Fruit fly (Drosophila melanogaster) whole organism, embryonic: ENCODE data around the gene CheB38c.

Experiments
- Bteb2 ChIP-seq: fragments of 200-800 bp; sonication (Bioruptor generic); optimal IDR thresholded peaks from 2 replicates; lab custom pipeline; 2016; ENCODE audit warnings: missing biosample characterization, missing genetic modification characterization
- CG11085 ChIP-seq: fragments of 200-800 bp; sonication (Bioruptor generic); IDR thresholded peaks from 2 replicates; pipeline ENCODE4 v1.3.6; 2022; ENCODE audit warnings: missing biosample characterization, missing genetic modification characterization
- CG11247 ChIP-seq: fragments of 200-800 bp; sonication (Bioruptor generic); IDR thresholded peaks from 2 replicates; pipeline ENCODE4 v1.3.6; 2022; ENCODE audit warnings: missing biosample characterization, missing genetic modification characterization
- CG11560 ChIP-seq: fragments of 200-800 bp; sonication (Bioruptor generic); IDR thresholded peaks from 3 replicates; pipeline ENCODE4 v1.3.6; 2022; ENCODE audit warnings: missing biosample characterization, missing genetic modification characterization
- CG12071 ChIP-seq: fragments of 200-800 bp; sonication (Bioruptor generic); optimal IDR thresholded peaks from 3 replicates; lab custom pipeline; 2018; ENCODE audit warnings: missing biosample characterization, mild to moderate bottlenecking, missing genetic modification characterization
- CG12299 ChIP-seq: fragments of 200-800 bp; sonication (Bioruptor generic); optimal IDR thresholded peaks from 2 replicates; lab custom pipeline; 2018; ENCODE audit warnings: missing biosample characterization, mild to moderate bottlenecking, missing genetic modification characterization
- CG13624 ChIP-seq: fragments of 200-800 bp; sonication (Bioruptor generic); optimal IDR thresholded peaks from 2 replicates; lab custom pipeline; 2016; ENCODE audit warnings: missing biosample characterization, missing genetic modification characterization
- CG17359 ChIP-seq: fragments of 200-800 bp; sonication (Bioruptor generic); optimal IDR thresholded peaks from 3 replicates; lab custom pipeline; 2018; ENCODE audit warnings: missing biosample characterization, mild to moderate bottlenecking, missing genetic modification characterization, moderate library complexity
- CG17568 ChIP-seq: fragments of 200-800 bp; sonication (Bioruptor generic); optimal IDR thresholded peaks from 2 replicates; lab custom pipeline; 2018; ENCODE audit warnings: missing biosample characterization, mild to moderate bottlenecking, missing genetic modification characterization, moderate library complexity
- CG17612 ChIP-seq: fragments of 200-800 bp; sonication (Bioruptor generic); IDR thresholded peaks from 2 replicates; pipeline ENCODE4 v1.3.6; 2022; ENCODE audit warnings: missing biosample characterization, missing genetic modification characterization
- CG1832 ChIP-seq: fragments of 200-800 bp; sonication (Bioruptor generic); optimal IDR thresholded peaks from 2 replicates; lab custom pipeline; 2017; ENCODE audit warnings: missing biosample characterization, mild to moderate bottlenecking, missing genetic modification characterization, inconsistent platforms
- CG18619 ChIP-seq: fragments of 200-800 bp; sonication (Bioruptor generic); optimal IDR thresholded peaks from 3 replicates; lab custom pipeline; 2017; ENCODE audit warnings: missing biosample characterization, mild to moderate bottlenecking, missing genetic modification characterization
- CG2202 ChIP-seq: fragments of 200-800 bp; sonication (Bioruptor generic); optimal IDR thresholded peaks from 2 replicates; lab custom pipeline; 2018; ENCODE audit warnings: missing biosample characterization, mild to moderate bottlenecking, missing genetic modification characterization
- CG30020 ChIP-seq: fragments of 200-800 bp; optimal IDR thresholded peaks from 2 replicates; lab custom pipeline; 2019; ENCODE audit warnings: missing biosample characterization, mild to moderate bottlenecking, missing genetic modification characterization, moderate library complexity
- CG30431 ChIP-seq: fragments of 200-800 bp; sonication (Bioruptor generic); optimal IDR thresholded peaks from 2 replicates; lab custom pipeline; 2017; ENCODE audit warnings: missing biosample characterization, missing genetic modification characterization
- CG3065 ChIP-seq: fragments of 200-800 bp; sonication (Bioruptor generic); optimal IDR thresholded peaks from 2 replicates; lab custom pipeline; 2016; ENCODE audit warnings: missing biosample characterization, missing genetic modification characterization
- CG32772 ChIP-seq: fragments of 200-800 bp; sonication (Bioruptor generic); IDR thresholded peaks from 2 replicates; pipeline ENCODE4 v1.3.6; 2022; ENCODE audit warnings: missing biosample characterization, missing genetic modification characterization
- CG4730 ChIP-seq: fragments of 200-800 bp; sonication (Bioruptor generic); IDR thresholded peaks from 2 replicates; pipeline ENCODE4 v1.3.6; 2022; ENCODE audit warnings: missing biosample characterization, missing genetic modification characterization
- CG9932 ChIP-seq: fragments of 200-800 bp; sonication (Bioruptor generic); IDR thresholded peaks from 2 replicates; pipeline ENCODE4 v1.3.6; 2022; ENCODE audit warnings: missing biosample characterization, missing genetic modification characterization
- CkIIα-i1 ChIP-seq: fragments of 200-800 bp; sonication (Bioruptor generic); IDR thresholded peaks from 2 replicates; pipeline ENCODE4 v1.3.6; 2022; ENCODE audit warnings: missing biosample characterization, missing genetic modification characterization
- GATAe ChIP-seq: fragments of 200-800 bp; sonication (Bioruptor generic); conservative IDR thresholded peaks from 2 replicates; pipeline ENCODE4 v1.3.6; 2022; ENCODE audit warnings: missing biosample characterization, missing genetic modification characterization
- Hmx ChIP-seq: fragments of 200-800 bp; sonication (Bioruptor generic); optimal IDR thresholded peaks from 2 replicates; lab custom pipeline; 2016; ENCODE audit warnings: missing biosample characterization, missing genetic modification characterization
- Hr3 ChIP-seq: fragments of 200-800 bp; sonication (Bioruptor generic); optimal IDR thresholded peaks from 3 replicates; lab custom pipeline; 2016; ENCODE audit warnings: missing biosample characterization, missing genetic modification characterization
- Hr78 ChIP-seq, 2 experiments: fragments of 200-800 bp in 1 of 2; fragments of >200 bp in 1 of 2; sonication (Bioruptor generic) in 1 of 2; optimal IDR thresholded peaks; 2 replicates each; lab custom pipeline; 2017 to 2019; ENCODE audit warnings: missing biosample characterization in 2 of 2, missing genetic modification characterization in 2 of 2, mild to moderate bottlenecking in 1 of 2, moderate library complexity in 1 of 2
- MTF-1 ChIP-seq: fragments of 200-800 bp; sonication (Bioruptor generic); optimal IDR thresholded peaks from 2 replicates; lab custom pipeline; 2018; ENCODE audit warnings: missing biosample characterization, mild to moderate bottlenecking, missing genetic modification characterization, borderline replicate concordance
- Mes4 ChIP-seq: fragments of 200-800 bp; sonication (Bioruptor generic); optimal IDR thresholded peaks from 2 replicates; lab custom pipeline; 2016; ENCODE audit warnings: missing biosample characterization, missing genetic modification characterization
- Mrtf ChIP-seq: fragments of 200-800 bp; sonication (Bioruptor generic); IDR thresholded peaks from 3 replicates; pipeline ENCODE4 v1.3.6; 2022; ENCODE audit warnings: missing biosample characterization, missing genetic modification characterization
- Ptx1 ChIP-seq: fragments of 200-800 bp; sonication (Bioruptor generic); IDR thresholded peaks from 2 replicates; pipeline ENCODE4 v1.3.6; 2022; ENCODE audit warnings: missing biosample characterization, missing genetic modification characterization
- Sox102F ChIP-seq: fragments of 200-800 bp; sonication (Bioruptor generic); optimal IDR thresholded peaks from 2 replicates; lab custom pipeline; 2018; ENCODE audit warnings: missing biosample characterization, mild to moderate bottlenecking, missing genetic modification characterization, moderate library complexity
- Sry-β ChIP-seq: fragments of 200-800 bp; sonication (Bioruptor generic); optimal IDR thresholded peaks from 2 replicates; lab custom pipeline; 2018; ENCODE audit warnings: missing biosample characterization, mild to moderate bottlenecking, missing genetic modification characterization, moderate library complexity
- Ssrp ChIP-seq: fragments of 200-800 bp; sonication (Bioruptor generic); optimal IDR thresholded peaks from 2 replicates; lab custom pipeline; 2018; ENCODE audit warnings: missing biosample characterization, mild to moderate bottlenecking, missing genetic modification characterization, moderate library complexity
- TFAM ChIP-seq: fragments of 200-800 bp; sonication (Bioruptor generic); optimal IDR thresholded peaks from 2 replicates; lab custom pipeline; 2017; ENCODE audit warnings: missing biosample characterization, missing genetic modification characterization, inconsistent platforms
- Usf ChIP-seq: fragments of 200-800 bp; sonication (Bioruptor generic); optimal IDR thresholded peaks from 2 replicates; lab custom pipeline; 2017; ENCODE audit warnings: missing genotype, missing biosample characterization, missing genetic modification characterization
- chn ChIP-seq: fragments of 200-800 bp; sonication (Bioruptor generic); optimal IDR thresholded peaks from 2 replicates; lab custom pipeline; 2016; ENCODE audit warnings: missing biosample characterization, missing genetic modification characterization
- crol ChIP-seq: fragments of 200-800 bp; sonication (Bioruptor generic); IDR thresholded peaks from 2 replicates; pipeline ENCODE4 v1.3.6; 2022; ENCODE audit warnings: missing biosample characterization, missing genetic modification characterization
- emc ChIP-seq: fragments of 200-800 bp; sonication (Bioruptor generic); optimal IDR thresholded peaks from 2 replicates; lab custom pipeline; 2016; ENCODE audit warnings: missing biosample characterization, missing genetic modification characterization
- exex ChIP-seq: fragments of 200-800 bp; sonication (Bioruptor generic); optimal IDR thresholded peaks from 4 replicates; lab custom pipeline; 2018; ENCODE audit warnings: missing biosample characterization, mild to moderate bottlenecking, missing genetic modification characterization, moderate library complexity
- fru ChIP-seq: fragments of >200 bp; optimal IDR thresholded peaks from 2 replicates; lab custom pipeline; 2017
- grn ChIP-seq: fragments of 200-800 bp; sonication (Bioruptor generic); optimal IDR thresholded peaks from 3 replicates; lab custom pipeline; 2017; ENCODE audit warnings: missing biosample characterization, missing genetic modification characterization
- gsb-n ChIP-seq: fragments of 200-800 bp; sonication (Bioruptor generic); optimal IDR thresholded peaks from 3 replicates; lab custom pipeline; 2018; ENCODE audit warnings: missing biosample characterization, mild to moderate bottlenecking, missing genetic modification characterization
- hth ChIP-seq: fragments of >200 bp; optimal IDR thresholded peaks from 2 replicates; lab custom pipeline; 2017; ENCODE audit warnings: inconsistent platforms
- luna ChIP-seq: fragments of 200-800 bp; sonication (Bioruptor generic); optimal IDR thresholded peaks from 2 replicates; lab custom pipeline; 2016; ENCODE audit warnings: missing biosample characterization, missing genetic modification characterization
- mirr ChIP-seq: fragments of 200-800 bp; sonication (Bioruptor generic); optimal IDR thresholded peaks from 3 replicates; lab custom pipeline; 2018; ENCODE audit warnings: missing biosample characterization, mild to moderate bottlenecking, missing genetic modification characterization
- p53 ChIP-seq: fragments of 200-800 bp; sonication (Bioruptor generic); optimal IDR thresholded peaks from 2 replicates; lab custom pipeline; 2016; ENCODE audit warnings: missing biosample characterization, missing genetic modification characterization
- pan ChIP-seq, 4 experiments: fragments of >200 bp in 3 of 4; fragments of 200-800 bp in 1 of 4; sonication (Bioruptor generic) in 1 of 4; optimal IDR thresholded peaks in 3 of 4; IDR thresholded peaks in 1 of 4; 2 replicates each; pipeline versions ENCODE4 v1.3.6 to Lab custom; 2017 to 2022; ENCODE audit warnings: missing biosample characterization in 2 of 4, missing genetic modification characterization in 2 of 4, mixed read lengths in 1 of 4
- slbo ChIP-seq: fragments of 200-800 bp; sonication (Bioruptor generic); IDR thresholded peaks from 2 replicates; pipeline ENCODE4 v1.3.6; 2022; ENCODE audit warnings: missing biosample characterization, missing genetic modification characterization
- sob ChIP-seq: fragments of 200-800 bp; sonication (Bioruptor generic); IDR thresholded peaks from 2 replicates; pipeline ENCODE4 v1.3.6; 2022; ENCODE audit warnings: missing biosample characterization, missing genetic modification characterization
- sug ChIP-seq: fragments of 200-800 bp; optimal IDR thresholded peaks from 2 replicates; lab custom pipeline; 2019; ENCODE audit warnings: missing biosample characterization, mild to moderate bottlenecking, missing genetic modification characterization, moderate library complexity
- vfl ChIP-seq: fragments of 200-800 bp; sonication (Bioruptor generic); optimal IDR thresholded peaks from 2 replicates; lab custom pipeline; 2016; ENCODE audit warnings: missing biosample characterization, missing genetic modification characterization

Gene CheB38c

DNA sequence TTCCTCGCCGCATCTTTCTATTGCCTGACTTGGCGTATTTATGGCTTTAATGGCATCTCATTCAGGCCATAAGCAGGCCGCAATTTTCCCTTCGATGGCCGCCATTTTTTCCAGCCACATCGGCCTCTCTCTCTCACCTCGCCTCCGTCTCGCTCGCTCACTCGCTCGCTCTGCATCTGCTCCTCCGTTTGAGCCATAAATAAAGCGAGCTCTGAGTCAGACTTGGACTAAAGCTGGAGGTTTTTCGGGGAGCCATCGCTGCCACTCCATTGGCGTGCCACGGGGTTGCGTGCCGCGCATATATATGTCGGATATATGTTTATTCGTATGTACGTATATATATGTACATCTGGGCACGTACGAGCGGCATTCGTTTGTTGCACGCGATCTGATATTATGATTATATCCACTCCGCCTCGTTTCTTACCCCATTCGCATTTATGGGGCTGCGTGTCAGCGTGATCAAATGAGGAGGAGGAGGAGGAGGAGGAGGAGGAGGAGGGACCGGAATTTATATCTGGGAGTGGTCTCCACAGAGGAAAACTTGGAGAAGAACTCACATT is 43.6 kb downstream of the CheB38c start (continued):
- TF ChIP-seq fru (lab: Kevin White, UChicago) (no peak), slbo (GFP tag; lab: Robert Waterston, UW) (no peak), CG30020 (tag; lab: Kevin White, UChicago) (no peak), CG13624 (GFP tag; lab: Kevin White, UChicago) (no peak), Usf (GFP tag; lab: Kevin White, UChicago) (no peak), MTF-1 (GFP tag; lab: Kevin White, UChicago) (no peak), CG17359 (tag; lab: Kevin White, UChicago) (no peak), CG30431 (GFP tag; lab: Kevin White, UChicago) (no peak), Mes4 (no peak), Hr3 (GFP tag; lab: Kevin White, UChicago) (no peak), CG12299 (tag; lab: Kevin White, UChicago) (no peak), CG1832 (GFP tag; lab: Kevin White, UChicago) (peak; percentile 71), Mrtf (GFP tag; lab: Robert Waterston, UW) (no peak), CG11560 (tag; lab: Robert Waterston, UW) (no peak), CG2202 (tag; lab: Kevin White, UChicago) (no peak), Sox102F (GFP tag; lab: Kevin White, UChicago) (no peak), CG3065 (GFP tag; lab: Kevin White, UChicago) (no peak), p53 (GFP tag; lab: Kevin White, UChicago) (no peak), luna (GFP tag; lab: Kevin White, UChicago) (no peak), Sry-β (GFP tag; lab: Kevin White, UChicago) (no peak), CG12071 (GFP tag; lab: Kevin White, UChicago) (no peak), gsb-n (no peak), Hmx (no peak), mirr (GFP tag; lab: Kevin White, UChicago) (no peak), vfl (GFP tag; lab: Kevin White, UChicago) (no peak), Ssrp (tag; lab: Kevin White, UChicago) (no peak), Ptx1 (GFP tag; lab: Robert Waterston, UW) (no peak), CG17568 (GFP tag; lab: Kevin White, UChicago) (no peak), chn (no peak), CG32772 (GFP tag; lab: Robert Waterston, UW) (no peak), CG17612 (no peak)

DNA sequence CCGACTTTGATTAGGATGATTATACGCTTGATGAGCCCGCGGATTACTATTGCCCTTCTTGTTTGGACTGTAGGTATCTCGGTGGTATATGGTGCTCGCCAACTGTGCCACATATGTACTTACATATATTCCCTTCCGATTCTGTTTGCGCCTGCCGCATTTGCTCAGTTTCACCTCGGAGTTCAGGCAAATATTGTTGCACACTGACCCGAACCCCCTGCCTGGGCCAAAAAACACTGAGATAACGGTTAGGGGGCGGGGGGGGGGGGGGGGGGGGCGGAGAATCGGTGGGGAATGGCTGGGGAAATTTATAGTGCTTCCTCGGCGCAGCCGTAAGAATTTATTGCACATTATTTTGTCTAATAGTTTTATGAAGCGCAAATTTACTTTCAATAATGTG is 44.7 kb downstream of the CheB38c start:
- TF ChIP-seq CG4730 (no peak), exex (tag; lab: Kevin White, UChicago) (peak; percentile 55), TFAM (no peak), sug (peak; percentile 56), crol (GFP tag; lab: Robert Waterston, UW) (peak; percentile 41; the same call in 1 of the 2 replicates), CG11085 (GFP tag; lab: Robert Waterston, UW) (0 out of 2 replicates have a peak, but pooled peaks have one; percentile 27)

dm6 chr2L:20774464-20774863 is 46.2 kb downstream of the CheB38c start:
- TF ChIP-seq Sox102F (GFP tag; lab: Kevin White, UChicago) (no peak), crol (GFP tag; lab: Robert Waterston, UW) (peak; percentile 63), pan (optimal IDR thresholded peaks at IDR 0.05; lab: Kevin White, UChicago) (no peak), pan (GFP tag; optimal IDR thresholded peaks at IDR 0.05 in 1 of 2, IDR thresholded peaks at IDR 0.05 in 1 of 2) (peak in 1 of 2 experiments; percentile 20), MTF-1 (GFP tag; lab: Kevin White, UChicago) (no peak), CG11247 (GFP tag; lab: Robert Waterston, UW) (no peak), grn (GFP tag; lab: Kevin White, UChicago) (peak; percentile 19), sob (GFP tag; lab: Robert Waterston, UW) (no peak), Usf (GFP tag; lab: Kevin White, UChicago) (no peak), GATAe (GFP tag; lab: Robert Waterston, UW) (0 out of 2 replicates have a peak, but pooled peaks have one; percentile 26), CkIIα-i1 (GFP tag; lab: Robert Waterston, UW) (no peak), Hr78 (GFP tag; optimal IDR thresholded peaks at IDR 0.05; lab: Kevin White, UChicago) (peak in 1 of 2 experiments; percentile 56), CG9932 (GFP tag; lab: Robert Waterston, UW) (no peak), CG18619 (GFP tag; lab: Kevin White, UChicago) (no peak), emc (GFP tag; lab: Kevin White, UChicago) (no peak), Bteb2 (GFP tag; lab: Kevin White, UChicago) (no peak), hth (lab: Kevin White, UChicago) (no peak)
